Fruit fly (Drosophila melanogaster) whole organism, embryonic: Measurements from ENCODE around the gene CG12224.

Source experiments
- CG17385 ChIP-seq: fragments of 200-800 bp; sonication (Bioruptor generic); optimal IDR thresholded peaks from 3 replicates; lab custom pipeline; 2018; ENCODE audit warnings: missing biosample characterization, mild to moderate bottlenecking, missing genetic modification characterization
- CG17612 ChIP-seq: fragments of 200-800 bp; sonication (Bioruptor generic); IDR thresholded peaks from 2 replicates; pipeline ENCODE4 v1.3.6; 2022; ENCODE audit warnings: missing biosample characterization, missing genetic modification characterization
- CG2116 ChIP-seq: fragments of 200-800 bp; sonication (Bioruptor generic); optimal IDR thresholded peaks from 3 replicates; lab custom pipeline; 2018; ENCODE audit warnings: missing biosample characterization, mild to moderate bottlenecking, missing genetic modification characterization
- CG31441 ChIP-seq: fragments of 200-800 bp; sonication (Bioruptor generic); IDR thresholded peaks from 2 replicates; pipeline ENCODE4 v1.3.6; 2022; ENCODE audit warnings: missing biosample characterization, missing genetic modification characterization
- CG7928 ChIP-seq: fragments of 200-800 bp; sonication (Bioruptor generic); optimal IDR thresholded peaks from 2 replicates; lab custom pipeline; 2017; ENCODE audit warnings: missing biosample characterization, mild to moderate bottlenecking, missing genetic modification characterization
- Doc2 ChIP-seq: fragments of 200-800 bp; sonication (Bioruptor generic); IDR thresholded peaks from 2 replicates; pipeline ENCODE4 v1.3.6; 2022; ENCODE audit warnings: missing biosample characterization, missing genetic modification characterization
- Elba2 ChIP-seq: fragments of 200-800 bp; sonication (Bioruptor generic); optimal IDR thresholded peaks from 3 replicates; lab custom pipeline; 2016; ENCODE audit warnings: missing biosample characterization, missing genetic modification characterization
- al ChIP-seq: fragments of 200-800 bp; sonication (Bioruptor generic); IDR thresholded peaks from 2 replicates; pipeline ENCODE4 v1.3.6; 2022; ENCODE audit warnings: missing biosample characterization, missing genetic modification characterization
- cwo ChIP-seq: fragments of 200-800 bp; sonication (Bioruptor generic); optimal IDR thresholded peaks from 3 replicates; lab custom pipeline; 2017; ENCODE audit warnings: missing biosample characterization, missing genetic modification characterization, mild to moderate bottlenecking, moderate library complexity, missing genetic modification reagents
- ftz-f1 ChIP-seq: fragments of 200-800 bp; sonication (Bioruptor generic); optimal IDR thresholded peaks from 2 replicates; lab custom pipeline; 2016; ENCODE audit warnings: missing biosample characterization, missing genetic modification characterization
- kah ChIP-seq: fragments of 200-800 bp; sonication (Bioruptor generic); optimal IDR thresholded peaks from 2 replicates; lab custom pipeline; 2018; ENCODE audit warnings: missing biosample characterization, mild to moderate bottlenecking, missing genetic modification characterization
- tx ChIP-seq: fragments of 200-800 bp; sonication (Bioruptor generic); optimal IDR thresholded peaks from 2 replicates; lab custom pipeline; 2016; ENCODE audit warnings: missing biosample characterization, missing genetic modification characterization

dm6 chr3R:12016828-12017280 is 35.0 kb upstream of the CG12224 start, which contains the start of the genes DCAF12 and Spt3:
- TF ChIP-seq CG2116 (GFP tag; lab: Kevin White, UChicago) (peak; percentile 35), kah (peak; percentile 17), CG7928 (GFP tag; lab: Kevin White, UChicago) (peak; percentile 5), CG17385 (GFP tag; lab: Kevin White, UChicago) (no peak), cwo (GFP tag; lab: Kevin White, UChicago) (no peak), CG17612 (no peak), al (GFP tag; lab: Robert Waterston, UW) (peak; percentile 51; the same call in 1 of the 2 replicates), Doc2 (GFP tag; lab: Robert Waterston, UW) (no peak), tx (GFP tag; lab: Kevin White, UChicago) (no peak), Elba2 (GFP tag; lab: Kevin White, UChicago) (no peak), CG31441 (GFP tag; lab: Robert Waterston, UW) (peak; percentile 74; the same call in 1 of the 2 replicates), ftz-f1 (GFP tag; lab: Kevin White, UChicago) (no peak)
